Worm (Caenorhabditis elegans) whole organism, young adult: Measurements from ENCODE around the gene F25A2.1.

Experiments
- B0261.1 ChIP-seq: sonication (generic microtip); optimal IDR thresholded peaks from 2 replicates; lab custom pipeline; 2016; ENCODE audit warnings: mild to moderate bottlenecking, missing genetic modification characterization, moderate library complexity, missing compliant biosample characterization
- C06A6.2 ChIP-seq: fragments of 200-800 bp; sonication (Bioruptor generic); conservative IDR thresholded peaks from 2 replicates; pipeline ENCODE4 v1.3.6; 2022; ENCODE audit warnings: missing genetic modification characterization, missing compliant biosample characterization
- C17E4.6 ChIP-seq: fragments of 200-800 bp; sonication (Bioruptor generic); IDR thresholded peaks from 2 replicates; pipeline ENCODE4 v1.3.6; 2022; ENCODE audit warnings: missing genetic modification reagents, missing genetic modification characterization, missing compliant biosample characterization
- D2030.7 ChIP-seq: fragments of 200-800 bp; sonication (Bioruptor generic); IDR thresholded peaks from 2 replicates; pipeline ENCODE4 v1.3.6; 2022; ENCODE audit warnings: missing genetic modification reagents, missing genetic modification characterization, missing compliant biosample characterization
- F10E7.11 ChIP-seq: sonication (generic microtip); optimal IDR thresholded peaks from 2 replicates; lab custom pipeline; 2017; ENCODE audit warnings: mild to moderate bottlenecking, missing genetic modification characterization, moderate library complexity, missing compliant biosample characterization
- F22D6.2 ChIP-seq: sonication (generic microtip); optimal IDR thresholded peaks from 2 replicates; lab custom pipeline; 2016; ENCODE audit warnings: mild to moderate bottlenecking, missing genetic modification characterization, missing compliant biosample characterization
- F23B12.7 ChIP-seq: sonication (generic microtip); optimal IDR thresholded peaks from 2 replicates; lab custom pipeline; 2017; ENCODE audit warnings: missing genetic modification characterization, mild to moderate bottlenecking, missing compliant biosample characterization, antibody characterized with exemption, moderate library complexity; ENCODE audit not compliant: insufficient read depth
- F33H1.4 ChIP-seq: fragments of 200-800 bp; sonication (Bioruptor generic); IDR thresholded peaks from 2 replicates; pipeline ENCODE4 v1.3.6; 2022; ENCODE audit warnings: missing genetic modification reagents, missing genetic modification characterization, missing compliant biosample characterization
- F39B2.1 ChIP-seq: fragments of 200-800 bp; sonication (Bioruptor generic); IDR thresholded peaks from 2 replicates; pipeline ENCODE4 v1.3.6; 2022; ENCODE audit warnings: missing genetic modification reagents, missing genetic modification characterization, missing compliant biosample characterization
- F49E8.2 ChIP-seq: sonication (generic microtip); optimal IDR thresholded peaks from 3 replicates; lab custom pipeline; 2017; ENCODE audit warnings: missing genetic modification characterization, mild to moderate bottlenecking, missing compliant biosample characterization, antibody characterized with exemption, moderate library complexity; ENCODE audit not compliant: insufficient read depth
- F57A8.1 ChIP-seq: fragments of 200-800 bp; sonication (Bioruptor generic); optimal IDR thresholded peaks from 2 replicates; lab custom pipeline; 2018; ENCODE audit warnings: mild to moderate bottlenecking, missing genetic modification characterization, moderate library complexity, missing compliant biosample characterization
- F57C9.4 ChIP-seq: sonication (generic microtip); optimal IDR thresholded peaks from 2 replicates; lab custom pipeline; 2017; ENCODE audit warnings: mild to moderate bottlenecking, missing genetic modification characterization, missing compliant biosample characterization
- Y56A3A.18 ChIP-seq: fragments of 200-800 bp; sonication (Bioruptor generic); IDR thresholded peaks from 2 replicates; pipeline ENCODE4 v1.3.6; 2022; ENCODE audit warnings: missing genetic modification reagents, missing genetic modification characterization, missing compliant biosample characterization
- Y67H2A.10 ChIP-seq: fragments of 200-800 bp; sonication (Bioruptor generic); conservative IDR thresholded peaks from 2 replicates; pipeline ENCODE4 v1.3.6; 2022; ENCODE audit warnings: missing genetic modification reagents, missing genetic modification characterization, missing compliant biosample characterization
- ZK185.1 ChIP-seq: sonication (generic microtip); optimal IDR thresholded peaks from 2 replicates; lab custom pipeline; 2016; ENCODE audit warnings: mild to moderate bottlenecking, missing genetic modification characterization, missing compliant biosample characterization; ENCODE audit not compliant: poor library complexity, severe bottlenecking
- atf-7 ChIP-seq: sonication (generic microtip); optimal IDR thresholded peaks from 2 replicates; lab custom pipeline; 2017; ENCODE audit warnings: mild to moderate bottlenecking, missing genetic modification characterization, missing compliant biosample characterization
- attf-3 ChIP-seq: fragments of 200-800 bp; sonication (Bioruptor generic); conservative IDR thresholded peaks from 2 replicates; pipeline ENCODE4 v1.3.6; 2022; ENCODE audit warnings: missing genetic modification reagents, missing genetic modification characterization, missing compliant biosample characterization
- attf-5 ChIP-seq: fragments of 200-800 bp; sonication (Bioruptor generic); optimal IDR thresholded peaks from 2 replicates; lab custom pipeline; 2018; ENCODE audit warnings: mild to moderate bottlenecking, missing genetic modification characterization, missing compliant biosample characterization
- bed-1 ChIP-seq: fragments of 200-800 bp; sonication (Bioruptor generic); IDR thresholded peaks from 2 replicates; pipeline ENCODE4 v1.3.6; 2022; ENCODE audit warnings: missing genetic modification reagents, missing genetic modification characterization, missing compliant biosample characterization
- cebp-1 ChIP-seq, 2 experiments: fragments of 200-800 bp in 1 of 2; sonication (Bioruptor generic) in 1 of 2; sonication (generic microtip) in 1 of 2; IDR thresholded peaks in 1 of 2; optimal IDR thresholded peaks in 1 of 2; 2 replicates each; pipeline versions ENCODE4 v1.3.6 to Lab custom; 2017 to 2022; ENCODE audit warnings: missing compliant biosample characterization in 2 of 2, missing genetic modification characterization in 2 of 2, mild to moderate bottlenecking in 1 of 2, missing genetic modification reagents in 1 of 2, moderate library complexity in 1 of 2
- ceh-27 ChIP-seq: fragments of 200-800 bp; sonication (Bioruptor generic); optimal IDR thresholded peaks from 2 replicates; lab custom pipeline; 2018; ENCODE audit warnings: mild to moderate bottlenecking, missing genetic modification characterization, moderate library complexity, missing compliant biosample characterization
- ceh-40 ChIP-seq: fragments of 200-800 bp; sonication (Bioruptor generic); IDR thresholded peaks from 2 replicates; pipeline ENCODE4 v1.3.6; 2022; ENCODE audit warnings: missing genetic modification characterization, missing compliant biosample characterization
- dpff-1 ChIP-seq: sonication (generic microtip); optimal IDR thresholded peaks from 2 replicates; lab custom pipeline; 2017; ENCODE audit warnings: mild to moderate bottlenecking, missing genetic modification characterization, missing compliant biosample characterization
- dpl-1 ChIP-seq: fragments of 150-350 bp; optimal IDR thresholded peaks from 2 replicates; lab custom pipeline; 2014; ENCODE audit warnings: missing biosample characterization, missing genetic modification reagents, missing genetic modification characterization
- egl-18 ChIP-seq: fragments of 200-800 bp; sonication (Bioruptor generic); IDR thresholded peaks from 2 replicates; pipeline ENCODE4 v1.3.6; 2022; ENCODE audit warnings: missing genetic modification reagents, missing genetic modification characterization, missing compliant biosample characterization
- egrh-3 ChIP-seq: fragments of 200-800 bp; sonication (Bioruptor generic); IDR thresholded peaks from 2 replicates; pipeline ENCODE4 v1.3.6; 2022; ENCODE audit warnings: missing genetic modification reagents, missing genetic modification characterization, missing compliant biosample characterization
- ekl-4 ChIP-seq: fragments of 200-800 bp; sonication (Bioruptor generic); IDR thresholded peaks from 2 replicates; pipeline ENCODE4 v1.3.6; 2022; ENCODE audit warnings: missing genetic modification reagents, missing genetic modification characterization, missing compliant biosample characterization
- hlh-26 ChIP-seq: fragments of 200-800 bp; sonication (Bioruptor generic); conservative IDR thresholded peaks from 2 replicates; pipeline ENCODE4 v1.3.6; 2022; ENCODE audit warnings: missing genetic modification reagents, missing genetic modification characterization, missing compliant biosample characterization
- hrde-1 ChIP-seq: sonication (generic microtip); optimal IDR thresholded peaks from 2 replicates; lab custom pipeline; 2016; ENCODE audit warnings: missing genetic modification characterization, mild to moderate bottlenecking, missing compliant biosample characterization, moderate library complexity, missing genotype, missing genetic modification reagents, borderline replicate concordance
- let-607 ChIP-seq, 2 experiments: fragments of 200-800 bp in 1 of 2; sonication (Bioruptor generic) in 1 of 2; sonication (generic microtip) in 1 of 2; optimal IDR thresholded peaks; 2 replicates each; lab custom pipeline; 2016 to 2018; ENCODE audit warnings: mild to moderate bottlenecking in 2 of 2, missing compliant biosample characterization in 2 of 2, missing genetic modification characterization in 2 of 2, moderate library complexity in 2 of 2, missing genotype in 1 of 2
- lsl-1 ChIP-seq: fragments of 200-800 bp; sonication (Bioruptor generic); optimal IDR thresholded peaks from 2 replicates; lab custom pipeline; 2018; ENCODE audit warnings: mild to moderate bottlenecking, missing genetic modification characterization, moderate library complexity, missing compliant biosample characterization
- madf-10 ChIP-seq: sonication (generic microtip); optimal IDR thresholded peaks from 2 replicates; lab custom pipeline; 2016; ENCODE audit warnings: mild to moderate bottlenecking, missing genetic modification characterization, missing compliant biosample characterization
- madf-3 ChIP-seq: fragments of 200-800 bp; sonication (Bioruptor generic); IDR thresholded peaks from 2 replicates; pipeline ENCODE4 v1.3.6; 2022; ENCODE audit warnings: missing genetic modification reagents, missing genetic modification characterization, missing compliant biosample characterization
- madf-6 ChIP-seq: fragments of 200-800 bp; sonication (Bioruptor generic); IDR thresholded peaks from 2 replicates; pipeline ENCODE4 v1.3.6; 2022; ENCODE audit warnings: missing genetic modification reagents, missing genetic modification characterization, missing compliant biosample characterization
- mes-4 ChIP-seq: sonication (generic microtip); optimal IDR thresholded peaks from 2 replicates; lab custom pipeline; 2016; ENCODE audit warnings: missing genotype, missing genetic modification characterization, missing compliant biosample characterization
- nhr-120 ChIP-seq: fragments of 200-800 bp; sonication (Bioruptor generic); IDR thresholded peaks from 2 replicates; pipeline ENCODE4 v1.3.6; 2022; ENCODE audit warnings: missing genetic modification characterization, missing compliant biosample characterization
- nhr-27 ChIP-seq: fragments of 200-800 bp; sonication (Bioruptor generic); optimal IDR thresholded peaks from 2 replicates; lab custom pipeline; 2018; ENCODE audit warnings: mild to moderate bottlenecking, missing genetic modification characterization, moderate library complexity, missing compliant biosample characterization
- rcor-1 ChIP-seq: fragments of 200-800 bp; sonication (Bioruptor generic); IDR thresholded peaks from 2 replicates; pipeline ENCODE4 v1.3.6; 2022; ENCODE audit warnings: missing genetic modification reagents, missing genetic modification characterization, missing compliant biosample characterization
- sdz-38 ChIP-seq: sonication (generic microtip); optimal IDR thresholded peaks from 2 replicates; lab custom pipeline; 2016; ENCODE audit warnings: missing genotype, missing genetic modification characterization, missing compliant biosample characterization
- snpc-4 ChIP-seq, 5 experiments: fragments of 150-350 bp in 1 of 5; sonication (generic microtip) in 4 of 5; optimal IDR thresholded peaks; 2 replicates each; lab custom pipeline; 2014 to 2018; ENCODE audit warnings: missing genetic modification characterization in 5 of 5, missing biosample characterization in 3 of 5, antibody characterized with exemption in 2 of 5, mild to moderate bottlenecking in 2 of 5, missing compliant biosample characterization in 2 of 5, missing genotype in 2 of 5, moderate library complexity in 2 of 5, missing genetic modification reagents in 1 of 5
- tbx-9 ChIP-seq: sonication (generic microtip); optimal IDR thresholded peaks from 2 replicates; lab custom pipeline; 2016; ENCODE audit warnings: borderline replicate concordance, missing genetic modification characterization, inconsistent platforms, missing compliant biosample characterization
- tlf-1 ChIP-seq: fragments of 200-800 bp; sonication (Bioruptor generic); optimal IDR thresholded peaks from 2 replicates; lab custom pipeline; 2018; ENCODE audit warnings: mild to moderate bottlenecking, missing genetic modification characterization, missing compliant biosample characterization
- unc-130 ChIP-seq: sonication (generic microtip); optimal IDR thresholded peaks from 2 replicates; lab custom pipeline; 2016; ENCODE audit warnings: missing genetic modification reagents, missing genetic modification characterization, missing compliant biosample characterization
- zim-3 ChIP-seq: sonication (generic microtip); optimal IDR thresholded peaks from 2 replicates; lab custom pipeline; 2017; ENCODE audit warnings: mild to moderate bottlenecking, missing genetic modification characterization, moderate library complexity, missing compliant biosample characterization
- ztf-18 ChIP-seq: sonication (generic microtip); optimal IDR thresholded peaks from 2 replicates; lab custom pipeline; 2016; ENCODE audit warnings: missing genotype, mild to moderate bottlenecking, missing genetic modification characterization, missing compliant biosample characterization
- ztf-3 ChIP-seq: fragments of 200-800 bp; sonication (Bioruptor generic); optimal IDR thresholded peaks from 2 replicates; lab custom pipeline; 2018; ENCODE audit warnings: mild to moderate bottlenecking, missing genetic modification characterization, missing compliant biosample characterization

The F25A2.1 gene

ce11 chrV:1151324-1151742 is 28.0 kb upstream of the F25A2.1 start (continued):
- peak; percentile 93 to 96 for TF ChIP-seq let-607 (tag; optimal IDR thresholded peaks at IDR 0.05; lab: Kevin White, UChicago)
- peak; percentile 96 for TF ChIP-seq Y56A3A.18 (GFP tag; lab: Robert Waterston, UW)
- TF ChIP-seq madf-10, result peak; percentile 96
- TF ChIP-seq F57A8.1 (GFP tag; lab: Kevin White, UChicago), result peak; percentile 24
- no peak for TF ChIP-seq sdz-38 (tag; lab: Kevin White, UChicago)
- peak; percentile 100 for TF ChIP-seq atf-7 (tag; lab: Kevin White, UChicago)
- TF ChIP-seq F10E7.11, result peak; percentile 87
- TF ChIP-seq F33H1.4 (GFP tag; lab: Robert Waterston, UW), result peak; percentile 58
- TF ChIP-seq hlh-26 (GFP tag; lab: Robert Waterston, UW), result no peak
- peak; percentile 93 for TF ChIP-seq rcor-1 (GFP tag; lab: Robert Waterston, UW)
- TF ChIP-seq hrde-1 (tag; lab: Kevin White, UChicago), result no peak
- TF ChIP-seq F23B12.7 (tag; lab: Kevin White, UChicago), result peak; percentile 69
- peak; percentile 37 for TF ChIP-seq dpl-1 (GFP tag; lab: Kevin White, UChicago)
- peak; percentile 35 for TF ChIP-seq B0261.1
- peak; percentile 91 for TF ChIP-seq cebp-1 (GFP tag; IDR thresholded peaks at IDR 0.05; lab: Robert Waterston, UW)
- peak; percentile 99 for TF ChIP-seq cebp-1 (tag; optimal IDR thresholded peaks at IDR 0.05; lab: Kevin White, UChicago)
- no peak for TF ChIP-seq bed-1
- peak; percentile 34 for TF ChIP-seq lsl-1 (GFP tag; lab: Kevin White, UChicago)
- no peak for TF ChIP-seq F39B2.1
- peak; percentile 94 for TF ChIP-seq madf-3
- TF ChIP-seq nhr-120 (GFP tag; lab: Robert Waterston, UW), result 0 out of 2 replicates have a peak, but pooled peaks have one; percentile 31
- peak; percentile 53 for TF ChIP-seq nhr-27 (tag; lab: Kevin White, UChicago)
- TF ChIP-seq Y67H2A.10 (GFP tag; lab: Robert Waterston, UW), result peak; percentile 82
- TF ChIP-seq C06A6.2, result peak; percentile 97
- peak; percentile 56 for TF ChIP-seq madf-6 (GFP tag; lab: Robert Waterston, UW)
- TF ChIP-seq D2030.7, result peak; percentile 20; the same call in 1 of the 2 replicates
- TF ChIP-seq zim-3 (tag; lab: Kevin White, UChicago), result peak; percentile 79
- TF ChIP-seq egl-18 (GFP tag; lab: Robert Waterston, UW), result peak; percentile 91
- peak; percentile 88 for TF ChIP-seq ZK185.1 (tag; lab: Kevin White, UChicago)
- peak; percentile 53 for TF ChIP-seq snpc-4 (GFP tag; optimal IDR thresholded peaks at IDR 0.05; lab: Kevin White, UChicago)
- peak; percentile 61 to 91 (median 82) for TF ChIP-seq snpc-4 (tag; optimal IDR thresholded peaks at IDR 0.05; lab: Kevin White, UChicago)
- peak; percentile 97 for TF ChIP-seq dpff-1 (tag; lab: Kevin White, UChicago)
- peak; percentile 83 for TF ChIP-seq ztf-18 (tag; lab: Kevin White, UChicago)
- TF ChIP-seq tlf-1, result peak; percentile 97
- peak; percentile 98 for TF ChIP-seq ekl-4
- TF ChIP-seq ceh-40, result no peak
- TF ChIP-seq F49E8.2 (tag; lab: Kevin White, UChicago), result no peak
- TF ChIP-seq F57C9.4, result peak; percentile 92
- peak; percentile 38 for TF ChIP-seq unc-130 (GFP tag; lab: Kevin White, UChicago)
- TF ChIP-seq attf-5 (GFP tag; lab: Kevin White, UChicago), result peak; percentile 99
- peak; percentile 95 for TF ChIP-seq F22D6.2
- TF ChIP-seq tbx-9 (tag; lab: Kevin White, UChicago), result peak; percentile 31
- peak; percentile 94 for TF ChIP-seq egrh-3 (GFP tag; lab: Robert Waterston, UW)
- TF ChIP-seq attf-3, result peak; percentile 59
- no peak for TF ChIP-seq mes-4 (tag; lab: Kevin White, UChicago)
- peak; percentile 99 for TF ChIP-seq ztf-3 (GFP tag; lab: Kevin White, UChicago)
- peak; percentile 97 for TF ChIP-seq ceh-27 (GFP tag; lab: Kevin White, UChicago)
- peak; percentile 79; the same call in 1 of the 2 replicates for TF ChIP-seq C17E4.6
